Worm (Caenorhabditis elegans) whole organism, L2 larva: ENCODE measurements around the gene cyk-1.

ENCODE experiments used
- C34F6.9 ChIP-seq: fragments of 150-350 bp; optimal IDR thresholded peaks from 2 replicates; lab custom pipeline; 2014; ENCODE audit warnings: missing biosample characterization, missing genetic modification characterization
- F13H6.1 ChIP-seq: sonication (generic microtip); optimal IDR thresholded peaks from 2 replicates; lab custom pipeline; 2016; ENCODE audit warnings: missing genetic modification characterization, missing compliant biosample characterization
- R02D3.7 ChIP-seq: fragments of 150-350 bp; optimal IDR thresholded peaks from 2 replicates; lab custom pipeline; 2014; ENCODE audit warnings: missing biosample characterization, missing genetic modification characterization
- Y55F3AM.14 ChIP-seq: fragments of 200-800 bp; sonication (Bioruptor generic); optimal IDR thresholded peaks from 2 replicates; lab custom pipeline; 2018; ENCODE audit warnings: mild to moderate bottlenecking, missing genetic modification characterization, missing compliant biosample characterization
- ZK546.5 ChIP-seq: sonication (generic microtip); optimal IDR thresholded peaks from 2 replicates; lab custom pipeline; 2017; ENCODE audit warnings: missing biosample characterization, missing genetic modification characterization
- alr-1 ChIP-seq: fragments of 150-350 bp; optimal IDR thresholded peaks from 2 replicates; lab custom pipeline; 2014; ENCODE audit warnings: missing biosample characterization, missing genetic modification characterization
- ama-1 ChIP-seq: fragments of 150-350 bp; optimal IDR thresholded peaks from 2 replicates; lab custom pipeline; 2018; ENCODE audit warnings: inconsistent platforms
- ceh-16 ChIP-seq: fragments of 150-350 bp; optimal IDR thresholded peaks from 2 replicates; lab custom pipeline; 2014; ENCODE audit warnings: missing biosample characterization, missing genetic modification characterization
- ceh-82 ChIP-seq: fragments of 150-350 bp; optimal IDR thresholded peaks from 2 replicates; lab custom pipeline; 2014; ENCODE audit warnings: missing biosample characterization, missing genetic modification characterization
- crh-2 ChIP-seq: sonication (generic microtip); optimal IDR thresholded peaks from 2 replicates; lab custom pipeline; 2017; ENCODE audit warnings: missing biosample characterization, missing genetic modification characterization
- elt-1 ChIP-seq: fragments of 150-350 bp; optimal IDR thresholded peaks from 2 replicates; lab custom pipeline; 2014; ENCODE audit warnings: missing biosample characterization, missing genetic modification characterization
- lin-11 ChIP-seq: fragments of 150-350 bp; sonication (generic microtip); optimal IDR thresholded peaks from 2 replicates; lab custom pipeline; 2014; ENCODE audit warnings: missing biosample characterization, missing genetic modification characterization, inconsistent platforms, mixed read lengths
- lin-13 ChIP-seq: fragments of 150-350 bp; optimal IDR thresholded peaks from 2 replicates; lab custom pipeline; 2014; ENCODE audit warnings: missing biosample characterization, missing genetic modification reagents, missing genetic modification characterization
- lsy-2 ChIP-seq, 2 experiments: fragments of 150-350 bp in 1 of 2; sonication (generic microtip) in 1 of 2; optimal IDR thresholded peaks; 2 replicates each; lab custom pipeline; 2014 to 2017; ENCODE audit warnings: missing biosample characterization in 2 of 2, missing genetic modification characterization in 2 of 2
- mbf-1 ChIP-seq: sonication (generic microtip); optimal IDR thresholded peaks from 2 replicates; lab custom pipeline; 2017; ENCODE audit warnings: missing biosample characterization, missing genetic modification characterization
- mdl-1 ChIP-seq, 2 experiments: fragments of 150-350 bp in 1 of 2; sonication (generic microtip) in 1 of 2; optimal IDR thresholded peaks; 2 replicates each; lab custom pipeline; 2017; ENCODE audit warnings: missing biosample characterization in 2 of 2, missing genetic modification characterization in 2 of 2
- nhr-129 ChIP-seq: fragments of 150-350 bp; optimal IDR thresholded peaks from 2 replicates; lab custom pipeline; 2014; ENCODE audit warnings: missing biosample characterization, missing genetic modification characterization
- nhr-23 ChIP-seq: fragments of 150-350 bp; optimal IDR thresholded peaks from 2 replicates; lab custom pipeline; 2014; ENCODE audit warnings: missing biosample characterization, missing genetic modification reagents, missing genetic modification characterization
- nhr-237 ChIP-seq: fragments of 150-350 bp; optimal IDR thresholded peaks from 2 replicates; lab custom pipeline; 2014; ENCODE audit warnings: missing biosample characterization, missing genetic modification characterization
- nhr-25 ChIP-seq: fragments of 150-350 bp; sonication (generic microtip); optimal IDR thresholded peaks from 3 replicates; lab custom pipeline; 2014; ENCODE audit warnings: missing biosample characterization, missing genetic modification characterization
- nhr-6 ChIP-seq: fragments of 150-350 bp; optimal IDR thresholded peaks from 2 replicates; lab custom pipeline; 2014; ENCODE audit warnings: missing biosample characterization, missing genetic modification characterization
- nhr-77 ChIP-seq: fragments of 150-350 bp; optimal IDR thresholded peaks from 2 replicates; lab custom pipeline; 2014; ENCODE audit warnings: missing biosample characterization, missing genetic modification characterization
- sma-3 ChIP-seq: sonication (generic microtip); optimal IDR thresholded peaks from 2 replicates; lab custom pipeline; 2016; ENCODE audit warnings: missing genetic modification reagents, missing genetic modification characterization, missing compliant biosample characterization
- sma-9 ChIP-seq, 2 experiments: fragments of 150-350 bp in 1 of 2; sonication (generic microtip) in 1 of 2; optimal IDR thresholded peaks; 2 replicates each; lab custom pipeline; 2014 to 2016; ENCODE audit warnings: missing genetic modification characterization in 2 of 2, mild to moderate bottlenecking in 1 of 2, missing biosample characterization in 1 of 2, missing compliant biosample characterization in 1 of 2, missing genetic modification reagents in 1 of 2, moderate library complexity in 1 of 2
- snpc-4 ChIP-seq: fragments of 150-350 bp; optimal IDR thresholded peaks from 2 replicates; lab custom pipeline; 2014; ENCODE audit warnings: missing biosample characterization, missing genetic modification characterization
- unc-39 ChIP-seq: fragments of 150-350 bp; optimal IDR thresholded peaks from 2 replicates; lab custom pipeline; 2014; ENCODE audit warnings: missing biosample characterization, missing genetic modification characterization
- unc-55 ChIP-seq: fragments of 150-350 bp; sonication (generic microtip); optimal IDR thresholded peaks from 3 replicates; lab custom pipeline; 2014; ENCODE audit warnings: missing biosample characterization, missing genetic modification reagents, missing genetic modification characterization
- unc-62 ChIP-seq: fragments of 150-350 bp; optimal IDR thresholded peaks from 2 replicates; lab custom pipeline; 2014; ENCODE audit warnings: missing biosample characterization, missing genetic modification reagents, missing genetic modification characterization
- zag-1 ChIP-seq: fragments of 150-350 bp; optimal IDR thresholded peaks from 2 replicates; lab custom pipeline; 2014; ENCODE audit warnings: missing biosample characterization, missing genetic modification characterization
- ztf-1 ChIP-seq: fragments of 200-800 bp; sonication (Bioruptor generic); conservative IDR thresholded peaks from 2 replicates; pipeline ENCODE4 v1.3.6; 2022; ENCODE audit warnings: missing genetic modification characterization, missing compliant biosample characterization
- ztf-11 ChIP-seq: sonication (generic microtip); optimal IDR thresholded peaks from 2 replicates; lab custom pipeline; 2017; ENCODE audit warnings: missing biosample characterization, missing genetic modification characterization
- ztf-4 ChIP-seq: fragments of 150-350 bp; optimal IDR thresholded peaks from 2 replicates; lab custom pipeline; 2014; ENCODE audit warnings: missing biosample characterization, missing genetic modification characterization

cyk-1 gene

ce11 chrIII:7030044-7030804 lies 1.2 kb upstream of the cyk-1 start (continued):
- TF ChIP-seq lsy-2 (tag; optimal IDR thresholded peaks at IDR 0.05; lab: Kevin White, UChicago): peak in 1 of 2 experiments; percentile 52

DNA sequence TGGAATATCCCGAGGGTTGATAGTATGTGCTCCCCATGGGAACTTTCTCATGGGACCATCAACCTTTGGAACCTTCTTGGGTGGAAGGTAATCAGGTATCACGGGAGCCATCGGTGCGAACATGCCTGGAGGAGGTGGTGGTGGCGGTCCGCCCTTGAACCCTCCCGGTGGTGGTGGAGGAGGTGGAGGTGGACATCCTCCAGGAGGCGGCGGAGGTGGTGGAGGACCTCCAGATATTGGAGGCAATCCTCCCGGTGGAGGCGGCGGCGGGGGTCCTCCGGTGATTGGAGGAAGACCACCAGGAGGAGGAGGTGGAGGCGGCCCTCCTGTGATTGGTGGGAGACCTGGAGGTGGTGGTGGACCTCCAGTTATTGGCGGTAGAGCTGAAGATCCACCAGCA lies 3.2 kb downstream of the cyk-1 start:
- TF ChIP-seq lin-11 (tag; lab: Kevin White, UChicago) (no peak), lin-13 (GFP tag; lab: Kevin White, UChicago) (no peak), mbf-1 (tag; lab: Kevin White, UChicago) (no peak), snpc-4 (tag; lab: Kevin White, UChicago) (no peak), nhr-77 (tag; lab: Kevin White, UChicago) (no peak), mdl-1 (tag; optimal IDR thresholded peaks at IDR 0.05; lab: Kevin White, UChicago) (no peak), alr-1 (no peak), zag-1 (no peak), nhr-129 (no peak), nhr-6 (no peak), F13H6.1 (tag; lab: Kevin White, UChicago) (no peak)

DNA sequence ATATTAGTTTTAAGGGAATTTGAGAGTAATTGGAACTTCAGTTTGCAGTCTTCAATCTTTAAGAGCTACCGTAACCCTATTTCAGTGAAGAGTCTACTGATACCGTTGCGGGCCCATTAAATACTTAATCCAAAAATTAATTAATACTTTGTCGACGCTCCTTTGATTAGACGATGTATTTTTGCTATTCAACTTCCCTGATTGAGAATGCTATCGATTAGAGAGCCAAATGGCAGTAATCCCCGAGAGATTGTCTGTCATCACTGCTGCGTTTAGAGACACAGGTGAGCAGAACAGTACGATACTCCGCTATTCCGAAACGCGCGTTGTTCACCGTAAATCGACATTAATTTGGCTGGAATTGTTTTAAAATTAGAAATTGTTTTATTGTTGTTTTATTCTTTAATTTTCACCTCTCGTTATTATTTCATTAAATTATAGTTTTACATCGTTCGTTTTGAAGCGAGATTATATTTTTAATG lies 7.8 kb downstream of the cyk-1 start, which contains the start of gene rfl-1:
TSS of gene rfl-1 (plus strand) at position 51 of the 482 bp plus-strand sequence.
- TF ChIP-seq lsy-2 (tag; optimal IDR thresholded peaks at IDR 0.05; lab: Kevin White, UChicago) (peak; percentile 47 to 84), C34F6.9 (peak; percentile 69), sma-3 (GFP tag; lab: Kevin White, UChicago) (peak; percentile 37), sma-9 (GFP tag; optimal IDR thresholded peaks at IDR 0.05; lab: Kevin White, UChicago) (peak; percentile 6), sma-9 (tag; optimal IDR thresholded peaks at IDR 0.05; lab: Kevin White, UChicago) (no peak), ztf-4 (tag; lab: Kevin White, UChicago) (peak; percentile 8), R02D3.7 (tag; lab: Kevin White, UChicago) (peak; percentile 86), F13H6.1 (tag; lab: Kevin White, UChicago) (peak; percentile 34), nhr-237 (no peak), unc-55 (peak; percentile 79), ztf-1 (GFP tag; lab: Robert Waterston, UW) (no peak), nhr-129 (peak; percentile 59), crh-2 (tag; lab: Kevin White, UChicago) (peak; percentile 49), nhr-25 (tag; lab: Kevin White, UChicago) (no peak)

DNA sequence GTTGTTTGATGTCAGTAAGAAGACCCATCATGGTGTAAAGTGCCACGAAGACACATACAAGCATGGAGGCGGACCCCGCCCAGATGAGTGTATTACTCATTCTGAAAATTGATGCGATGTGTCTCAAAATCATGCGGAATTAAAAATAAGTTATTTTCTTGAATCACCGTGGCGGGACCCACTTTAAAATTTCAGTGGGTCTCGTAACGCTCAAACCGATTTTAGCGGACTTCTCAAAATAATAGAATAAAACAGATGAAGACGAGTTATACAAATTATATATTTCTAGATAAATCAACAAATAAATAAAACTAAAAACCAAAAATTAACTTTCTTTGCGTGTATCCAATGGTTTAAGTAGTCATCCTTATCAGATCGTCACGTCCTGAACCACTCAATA lies 8.5 kb downstream of the cyk-1 start, which contains the start of gene col-8:
TSS of gene col-8 (minus strand) at position 101 of the 400 bp plus-strand sequence.
- TF ChIP-seq sma-9 (GFP tag; optimal IDR thresholded peaks at IDR 0.05; lab: Kevin White, UChicago) (no peak), sma-9 (tag; optimal IDR thresholded peaks at IDR 0.05; lab: Kevin White, UChicago) (no peak), elt-1 (no peak), ztf-11 (no peak), Y55F3AM.14 (no peak), ama-1 (no peak), nhr-23 (tag; lab: Kevin White, UChicago) (no peak), zag-1 (no peak), mbf-1 (tag; lab: Kevin White, UChicago) (no peak), C34F6.9 (no peak), ZK546.5 (no peak)
- TF ChIP-seq, all 48 proteins: peak for 0

DNA sequence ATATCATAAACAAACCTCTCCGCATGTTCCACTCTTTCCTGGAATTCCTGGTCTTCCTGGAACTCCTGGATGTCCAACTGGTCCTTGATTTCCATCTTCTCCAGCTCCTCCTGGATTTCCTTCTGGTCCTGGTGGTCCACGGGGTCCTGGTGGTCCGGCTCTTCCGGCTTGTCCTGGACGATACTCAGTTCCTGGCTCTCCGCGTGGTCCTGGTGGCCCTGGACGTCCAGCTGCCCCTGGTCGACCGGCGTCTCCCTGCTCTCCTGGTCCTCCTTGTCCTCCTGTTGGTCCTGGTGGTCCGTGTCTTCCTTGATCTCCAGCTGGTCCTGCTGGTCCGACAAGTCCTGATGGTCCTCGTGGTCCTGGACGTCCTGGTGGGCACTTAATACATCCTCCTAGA lies 9.3 kb downstream of the cyk-1 start:
- TF ChIP-seq unc-39: no peak
- TF ChIP-seq crh-2 (tag; lab: Kevin White, UChicago): no peak
- TF ChIP-seq ceh-16 (tag; lab: Kevin White, UChicago): no peak
- TF ChIP-seq unc-62 (GFP tag; lab: Kevin White, UChicago): no peak

DNA sequence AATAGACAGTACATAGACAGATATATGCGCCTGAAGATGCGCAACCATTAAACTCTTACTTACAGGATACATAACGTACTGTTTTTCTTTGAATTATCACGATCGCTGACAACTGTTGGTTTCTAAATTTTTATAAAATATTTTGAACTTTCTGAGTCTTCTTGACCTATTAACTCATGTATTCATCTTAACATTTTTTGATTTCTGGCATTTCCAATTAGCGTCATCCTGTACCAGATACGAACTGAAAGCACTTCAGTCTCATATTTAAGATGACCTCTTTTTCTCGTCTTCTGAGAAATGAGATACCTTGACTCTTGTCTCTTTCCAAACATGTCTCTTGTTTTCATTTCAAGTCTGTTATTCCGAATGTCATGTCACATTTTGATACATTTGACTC lies 15.2 kb downstream of the cyk-1 start:
- no peak for TF ChIP-seq ceh-82 (tag; lab: Kevin White, UChicago)
